Fruit fly (Drosophila melanogaster) whole organism, embryonic: Measurements from ENCODE around the gene Mst36Fb.
A peak's percentile ranks its signal among the peaks of the same experiment; 100 is the strongest.

Experiments used
- CG10267 ChIP-seq: fragments of 200-800 bp; sonication (Bioruptor generic); optimal IDR thresholded peaks from 2 replicates; lab custom pipeline; 2018; ENCODE audit warnings: missing biosample characterization, mild to moderate bottlenecking, missing genetic modification characterization, moderate library complexity
- CG10979 ChIP-seq: fragments of 200-800 bp; sonication (Bioruptor generic); optimal IDR thresholded peaks from 2 replicates; lab custom pipeline; 2018; ENCODE audit warnings: missing biosample characterization, mild to moderate bottlenecking, missing genetic modification characterization, moderate library complexity
- CG11247 ChIP-seq: fragments of 200-800 bp; sonication (Bioruptor generic); IDR thresholded peaks from 2 replicates; pipeline ENCODE4 v1.3.6; 2022; ENCODE audit warnings: missing biosample characterization, missing genetic modification characterization
- CG12942 ChIP-seq: fragments of 200-800 bp; sonication (Bioruptor generic); optimal IDR thresholded peaks from 3 replicates; lab custom pipeline; 2016; ENCODE audit warnings: missing biosample characterization, missing genetic modification characterization
- CG13296 ChIP-seq: fragments of 200-800 bp; sonication (Bioruptor generic); optimal IDR thresholded peaks from 3 replicates; lab custom pipeline; 2018; ENCODE audit warnings: missing biosample characterization, mild to moderate bottlenecking, missing genetic modification characterization
- CG13624 ChIP-seq: fragments of 200-800 bp; sonication (Bioruptor generic); optimal IDR thresholded peaks from 2 replicates; lab custom pipeline; 2016; ENCODE audit warnings: missing biosample characterization, missing genetic modification characterization
- CG13894 ChIP-seq: fragments of 200-800 bp; sonication (Bioruptor generic); optimal IDR thresholded peaks from 3 replicates; lab custom pipeline; 2018; ENCODE audit warnings: missing biosample characterization, mild to moderate bottlenecking, missing genetic modification characterization, moderate library complexity
- CG14441 ChIP-seq: fragments of 200-800 bp; sonication (Bioruptor generic); IDR thresholded peaks from 2 replicates; pipeline ENCODE4 v1.3.6; 2022; ENCODE audit warnings: missing biosample characterization, missing genetic modification characterization
- CG15514 ChIP-seq: fragments of 200-800 bp; sonication (Bioruptor generic); optimal IDR thresholded peaks from 3 replicates; lab custom pipeline; 2017; ENCODE audit warnings: missing biosample characterization, missing genetic modification characterization, mild to moderate bottlenecking, moderate library complexity, missing genetic modification reagents
- CG16815 ChIP-seq: fragments of 200-800 bp; sonication (Bioruptor generic); optimal IDR thresholded peaks from 3 replicates; lab custom pipeline; 2017; ENCODE audit warnings: missing biosample characterization, mild to moderate bottlenecking, missing genetic modification characterization
- CG18011 ChIP-seq: fragments of 200-800 bp; sonication (Bioruptor generic); optimal IDR thresholded peaks from 2 replicates; lab custom pipeline; 2017; ENCODE audit warnings: missing biosample characterization, missing genetic modification characterization, mild to moderate bottlenecking, moderate library complexity, missing genotype
- CG18262 ChIP-seq: fragments of 200-800 bp; optimal IDR thresholded peaks from 3 replicates; lab custom pipeline; 2019; ENCODE audit warnings: missing biosample characterization, mild to moderate bottlenecking, missing genetic modification characterization, moderate library complexity
- CG2129 ChIP-seq: fragments of 200-800 bp; sonication (Bioruptor generic); IDR thresholded peaks from 2 replicates; pipeline ENCODE4 v1.3.6; 2022; ENCODE audit warnings: missing biosample characterization, missing genetic modification characterization; ENCODE audit not compliant: partially characterized antibody
- CG30403 ChIP-seq: fragments of 200-800 bp; sonication (Bioruptor generic); optimal IDR thresholded peaks from 3 replicates; lab custom pipeline; 2016; ENCODE audit warnings: missing biosample characterization, missing genetic modification characterization
- CG34224 ChIP-seq: fragments of 200-800 bp; sonication (Bioruptor generic); IDR thresholded peaks from 3 replicates; pipeline ENCODE4 v1.3.6; 2022; ENCODE audit warnings: missing biosample characterization, missing genetic modification characterization; ENCODE audit not compliant: partially characterized antibody
- CG3838 ChIP-seq: fragments of 200-800 bp; sonication (Bioruptor generic); optimal IDR thresholded peaks from 3 replicates; lab custom pipeline; 2016; ENCODE audit warnings: missing biosample characterization, missing genetic modification characterization
- CG4617 ChIP-seq: fragments of 200-800 bp; sonication (Bioruptor generic); optimal IDR thresholded peaks from 3 replicates; lab custom pipeline; 2016; ENCODE audit warnings: missing biosample characterization, missing genetic modification characterization, borderline replicate concordance
- CG4730 ChIP-seq: fragments of 200-800 bp; sonication (Bioruptor generic); IDR thresholded peaks from 2 replicates; pipeline ENCODE4 v1.3.6; 2022; ENCODE audit warnings: missing biosample characterization, missing genetic modification characterization
- CG4820 ChIP-seq: fragments of 200-800 bp; sonication (Bioruptor generic); optimal IDR thresholded peaks from 3 replicates; lab custom pipeline; 2016; ENCODE audit warnings: missing biosample characterization, missing genetic modification characterization
- CG7271 ChIP-seq: fragments of 200-800 bp; sonication (Bioruptor generic); optimal IDR thresholded peaks from 2 replicates; lab custom pipeline; 2018; ENCODE audit warnings: missing biosample characterization, mild to moderate bottlenecking, missing genetic modification characterization, moderate library complexity
- CG7556 ChIP-seq: fragments of 200-800 bp; sonication (Bioruptor generic); optimal IDR thresholded peaks from 2 replicates; lab custom pipeline; 2017; ENCODE audit warnings: missing biosample characterization, mild to moderate bottlenecking, missing genetic modification characterization
- CTCF ChIP-seq: fragments of 200-800 bp; sonication (Bioruptor generic); optimal IDR thresholded peaks from 2 replicates; lab custom pipeline; 2017; ENCODE audit warnings: missing biosample characterization, mild to moderate bottlenecking, missing genetic modification characterization, moderate library complexity
- CoRest ChIP-seq: fragments of 200-800 bp; sonication (Bioruptor generic); optimal IDR thresholded peaks from 3 replicates; lab custom pipeline; 2018; ENCODE audit warnings: missing biosample characterization, mild to moderate bottlenecking, missing genetic modification characterization, moderate library complexity
- Doc3 ChIP-seq: fragments of 200-800 bp; sonication (Bioruptor generic); IDR thresholded peaks from 3 replicates; pipeline ENCODE4 v1.3.6; 2022; ENCODE audit warnings: missing biosample characterization, missing genetic modification characterization; ENCODE audit not compliant: partially characterized antibody
- Dref ChIP-seq: fragments of 200-800 bp; sonication (Bioruptor generic); IDR thresholded peaks from 2 replicates; pipeline ENCODE4 v1.3.6; 2022; ENCODE audit warnings: missing biosample characterization, missing genetic modification characterization
- Hmx ChIP-seq: fragments of 200-800 bp; sonication (Bioruptor generic); optimal IDR thresholded peaks from 2 replicates; lab custom pipeline; 2016; ENCODE audit warnings: missing biosample characterization, missing genetic modification characterization
- Lhr ChIP-seq: fragments of 200-800 bp; sonication (Bioruptor generic); optimal IDR thresholded peaks from 3 replicates; lab custom pipeline; 2017; ENCODE audit warnings: mild to moderate bottlenecking, missing biosample characterization, missing genetic modification reagents, missing genetic modification characterization
- Lim3 ChIP-seq: fragments of 200-800 bp; sonication (Bioruptor generic); IDR thresholded peaks from 2 replicates; pipeline ENCODE4 v1.3.6; 2022; ENCODE audit warnings: missing biosample characterization, missing genetic modification characterization
- NK7.1 ChIP-seq: fragments of 200-800 bp; sonication (Bioruptor generic); optimal IDR thresholded peaks from 3 replicates; lab custom pipeline; 2016; ENCODE audit warnings: missing biosample characterization, missing genetic modification characterization
- Nf-YC ChIP-seq: fragments of 200-800 bp; optimal IDR thresholded peaks from 3 replicates; lab custom pipeline; 2019; ENCODE audit warnings: missing biosample characterization, mild to moderate bottlenecking, missing genetic modification characterization, moderate library complexity
- Poxn ChIP-seq: fragments of 200-800 bp; sonication (Bioruptor generic); IDR thresholded peaks from 2 replicates; pipeline ENCODE4 v1.3.6; 2022; ENCODE audit warnings: missing biosample characterization, missing genetic modification characterization
- Side ChIP-seq: fragments of 200-800 bp; sonication (Bioruptor generic); optimal IDR thresholded peaks from 2 replicates; lab custom pipeline; 2016; ENCODE audit warnings: missing biosample characterization, missing genetic modification characterization
- al ChIP-seq: fragments of 200-800 bp; sonication (Bioruptor generic); IDR thresholded peaks from 2 replicates; pipeline ENCODE4 v1.3.6; 2022; ENCODE audit warnings: missing biosample characterization, missing genetic modification characterization
- ase ChIP-seq: fragments of 200-800 bp; sonication (Bioruptor generic); IDR thresholded peaks from 3 replicates; pipeline ENCODE4 v1.3.6; 2022; ENCODE audit warnings: missing biosample characterization, missing genetic modification characterization
- chm ChIP-seq: fragments of 200-800 bp; sonication (Bioruptor generic); IDR thresholded peaks from 2 replicates; pipeline ENCODE4 v1.3.6; 2022; ENCODE audit warnings: missing biosample characterization, missing genetic modification characterization
- crp ChIP-seq, 2 experiments: fragments of 200-800 bp; sonication (Bioruptor generic); optimal IDR thresholded peaks; 2 replicates in 1 of 2; 3 replicates in 1 of 2; lab custom pipeline; 2017; ENCODE audit warnings: missing biosample characterization in 2 of 2, missing genetic modification characterization in 2 of 2, mild to moderate bottlenecking in 1 of 2, moderate library complexity in 1 of 2
- fd102C ChIP-seq: fragments of 200-800 bp; sonication (Bioruptor generic); optimal IDR thresholded peaks from 2 replicates; lab custom pipeline; 2018; ENCODE audit warnings: missing biosample characterization, mild to moderate bottlenecking, missing genetic modification characterization, moderate library complexity
- gcm ChIP-seq: fragments of 200-800 bp; sonication (Bioruptor generic); optimal IDR thresholded peaks from 2 replicates; lab custom pipeline; 2019; ENCODE audit warnings: missing biosample characterization, mild to moderate bottlenecking, missing genetic modification characterization, moderate library complexity
- her ChIP-seq: fragments of 200-800 bp; sonication (Bioruptor generic); optimal IDR thresholded peaks from 2 replicates; lab custom pipeline; 2016; ENCODE audit warnings: missing biosample characterization, missing genetic modification characterization
- insv ChIP-seq, 2 experiments: fragments of 200-800 bp; sonication (Bioruptor generic); optimal IDR thresholded peaks; 3 replicates each; lab custom pipeline; 2016 to 2018; ENCODE audit warnings: missing biosample characterization in 2 of 2, missing genetic modification characterization in 2 of 2
- luna ChIP-seq: fragments of 200-800 bp; sonication (Bioruptor generic); optimal IDR thresholded peaks from 2 replicates; lab custom pipeline; 2016; ENCODE audit warnings: missing biosample characterization, missing genetic modification characterization
- maf-S ChIP-seq: fragments of 200-800 bp; sonication (Bioruptor generic); optimal IDR thresholded peaks from 2 replicates; lab custom pipeline; 2016; ENCODE audit warnings: missing biosample characterization, missing genetic modification characterization
- org-1 ChIP-seq: fragments of 200-800 bp; sonication (Bioruptor generic); optimal IDR thresholded peaks from 2 replicates; lab custom pipeline; 2017; ENCODE audit warnings: missing biosample characterization, missing genetic modification characterization
- pan ChIP-seq, 4 experiments: fragments of >200 bp in 3 of 4; fragments of 200-800 bp in 1 of 4; sonication (Bioruptor generic) in 1 of 4; optimal IDR thresholded peaks in 3 of 4; IDR thresholded peaks in 1 of 4; 2 replicates each; pipeline versions ENCODE4 v1.3.6 to Lab custom; 2017 to 2022; ENCODE audit warnings: missing biosample characterization in 2 of 4, missing genetic modification characterization in 2 of 4, mixed read lengths in 1 of 4
- sna ChIP-seq: fragments of 200-800 bp; sonication (Bioruptor generic); IDR thresholded peaks from 2 replicates; pipeline ENCODE4 v1.3.6; 2022; ENCODE audit warnings: missing biosample characterization, missing genetic modification characterization; ENCODE audit not compliant: partially characterized antibody
- tgo ChIP-seq: fragments of 200-800 bp; sonication (Bioruptor generic); IDR thresholded peaks from 3 replicates; pipeline ENCODE4 v1.3.6; 2022; ENCODE audit warnings: missing biosample characterization, missing genetic modification characterization
- wdn ChIP-seq: fragments of 200-800 bp; sonication (Bioruptor generic); IDR thresholded peaks from 2 replicates; pipeline ENCODE4 v1.3.6; 2022; ENCODE audit warnings: missing biosample characterization, missing genetic modification characterization
- z ChIP-seq: fragments of 200-800 bp; sonication (Bioruptor generic); IDR thresholded peaks from 3 replicates; pipeline ENCODE4 v1.3.6; 2022; ENCODE audit warnings: missing biosample characterization, missing genetic modification characterization
- zen2 ChIP-seq: fragments of 200-800 bp; sonication (Bioruptor generic); IDR thresholded peaks from 3 replicates; pipeline ENCODE4 v1.3.6; 2022; ENCODE audit warnings: missing biosample characterization, missing genetic modification characterization; ENCODE audit not compliant: partially characterized antibody

The Mst36Fb gene

dm6 chr2L:18708239-18708891, 33.5 kb upstream of the Mst36Fb start, which contains the start of the genes Faf2 and Grip71 (continued):
- TF ChIP-seq CG4820 (peak; percentile 88), CG4617 (GFP tag; lab: Kevin White, UChicago) (peak; percentile 82), Nf-YC (tag; lab: Kevin White, UChicago) (peak; percentile 81), Dref (GFP tag; lab: Robert Waterston, UW) (peak; percentile 49), CG7556 (GFP tag; lab: Kevin White, UChicago) (peak; percentile 78), wdn (GFP tag; lab: Robert Waterston, UW) (peak; percentile 93), CG13296 (peak; percentile 57), luna (no peak), CG30403 (GFP tag; lab: Kevin White, UChicago) (peak; percentile 96), al (GFP tag; lab: Robert Waterston, UW) (peak; percentile 95), Side (GFP tag; lab: Kevin White, UChicago) (peak; percentile 65), CG18011 (GFP tag; lab: Kevin White, UChicago) (peak; percentile 54), pan (optimal IDR thresholded peaks at IDR 0.05; lab: Kevin White, UChicago) (no peak), pan (GFP tag; optimal IDR thresholded peaks at IDR 0.05 in 1 of 2, IDR thresholded peaks at IDR 0.05 in 1 of 2) (peak in 1 of 2 experiments; percentile 95), CG10979 (tag; lab: Kevin White, UChicago) (peak; percentile 80), Doc3 (GFP tag; lab: Robert Waterston, UW) (no peak), CG10267 (tag; lab: Kevin White, UChicago) (peak; percentile 84), CG2129 (no peak), chm (GFP tag; lab: Robert Waterston, UW) (peak; percentile 86), her (no peak), insv (GFP tag; optimal IDR thresholded peaks at IDR 0.05; lab: Kevin White, UChicago) (peak in 1 of 2 experiments; percentile 59), z (GFP tag; lab: Robert Waterston, UW) (peak; percentile 69; the same call in 1 of the 3 replicates), CG13624 (GFP tag; lab: Kevin White, UChicago) (peak; percentile 75), CG15514 (GFP tag; lab: Kevin White, UChicago) (peak; percentile 90), CG14441 (GFP tag; lab: Robert Waterston, UW) (peak; percentile 97), CG13894 (tag; lab: Kevin White, UChicago) (peak; percentile 80), CG34224 (GFP tag; lab: Robert Waterston, UW) (0 out of 3 replicates have a peak, but pooled peaks have one; percentile 26), CG16815 (peak; percentile 95), fd102C (GFP tag; lab: Kevin White, UChicago) (no peak), sna (GFP tag; lab: Robert Waterston, UW) (no peak), ase (GFP tag; lab: Robert Waterston, UW) (peak; percentile 95), org-1 (GFP tag; lab: Kevin White, UChicago) (peak; percentile 71), CTCF (GFP tag; lab: Kevin White, UChicago) (peak; percentile 23), zen2 (no peak), NK7.1 (peak; percentile 36), CoRest (tag; lab: Kevin White, UChicago) (peak; percentile 96), CG12942 (GFP tag; lab: Kevin White, UChicago) (peak; percentile 93), CG7271 (tag; lab: Kevin White, UChicago) (peak; percentile 71), Hmx (GFP tag; lab: Kevin White, UChicago) (peak; percentile 66), crp (GFP tag; optimal IDR thresholded peaks at IDR 0.05; lab: Kevin White, UChicago) (peak in 1 of 2 experiments; percentile 72), Lhr (GFP tag; lab: Kevin White, UChicago) (peak; percentile 91), tgo (GFP tag; lab: Robert Waterston, UW) (peak; percentile 94), CG18262 (peak; percentile 87), CG4730 (GFP tag; lab: Robert Waterston, UW) (peak; percentile 94), CG3838 (GFP tag; lab: Kevin White, UChicago) (peak; percentile 71), CG11247 (peak; percentile 94), Poxn (GFP tag; lab: Robert Waterston, UW) (peak; percentile 84), maf-S (GFP tag; lab: Kevin White, UChicago) (peak; percentile 81), Lim3 (GFP tag; lab: Robert Waterston, UW) (peak; percentile 76), gcm (peak; percentile 59)
